Worm (Caenorhabditis elegans) whole organism, L4/young adult: ENCODE measurements around the gene T14B4.3.

Experiments used
- W03F9.2 ChIP-seq: fragments of 150-350 bp; optimal IDR thresholded peaks from 2 replicates; lab custom pipeline; 2014; ENCODE audit warnings: missing biosample characterization, missing genetic modification characterization
- dao-5 ChIP-seq: sonication (generic microtip); optimal IDR thresholded peaks from 2 replicates; lab custom pipeline; 2016; ENCODE audit warnings: missing genotype, missing genetic modification characterization, moderate library complexity, missing compliant biosample characterization
- him-1 ChIP-seq: sonication (generic microtip); optimal IDR thresholded peaks from 2 replicates; lab custom pipeline; 2016; ENCODE audit warnings: missing genotype, missing genetic modification reagents, missing genetic modification characterization, missing compliant biosample characterization

ce11 chrII:6752027-6752426 lies 17.3 kb downstream of the T14B4.3 start, which contains the start of gene F41G3.19:
- TF ChIP-seq him-1 (no peak), dao-5 (tag; lab: Kevin White, UChicago) (no peak), W03F9.2 (no peak)
